Worm (Caenorhabditis elegans): ENCODE results near the gene snf-11.

snf-11 gene

ce11 chrV:11314025-11314880 lies 6.0 kb upstream of the snf-11 start (continued):
- TF ChIP-seq sdc-2 (tag; optimal IDR thresholded peaks at IDR 0.05) = peak; percentile 95
- peak; percentile 97 for TF ChIP-seq C38D4.7 (GFP tag; optimal IDR thresholded peaks at IDR 0.05)
- peak; percentile 96 for TF ChIP-seq ahr-1 (tag; optimal IDR thresholded peaks at IDR 0.05)
- TF ChIP-seq syd-9 (tag; optimal IDR thresholded peaks at IDR 0.05) = peak; percentile 97
- TF ChIP-seq Y22D7AL.16 (tag; optimal IDR thresholded peaks at IDR 0.05) = peak; percentile 99
- peak; percentile 98 for TF ChIP-seq hlh-15 (tag; optimal IDR thresholded peaks at IDR 0.05)
- peak; percentile 97 for TF ChIP-seq hlh-8 (tag; optimal IDR thresholded peaks at IDR 0.05)
- TF ChIP-seq ceh-14 (tag; optimal IDR thresholded peaks at IDR 0.05) = peak; percentile 99
- peak; percentile 99 for TF ChIP-seq unc-3 (GFP tag; conservative IDR thresholded peaks at IDR 0.05)
- TF ChIP-seq unc-3 (tag; optimal IDR thresholded peaks at IDR 0.05) = peak; percentile 95
- TF ChIP-seq hlh-6 (tag; optimal IDR thresholded peaks at IDR 0.05) = peak; percentile 100
- peak; percentile 98 for TF ChIP-seq hlh-30 (tag; optimal IDR thresholded peaks at IDR 0.05; ENCODE audit: insufficient read depth)
- TF ChIP-seq unc-42 (tag; optimal IDR thresholded peaks at IDR 0.05) = peak; percentile 86
- peak; percentile 98 for TF ChIP-seq eyg-1 (tag; optimal IDR thresholded peaks at IDR 0.05)
- peak; percentile 99 for TF ChIP-seq gmeb-2 (tag; optimal IDR thresholded peaks at IDR 0.05)
- TF ChIP-seq ztf-16 (tag; optimal IDR thresholded peaks at IDR 0.05) = peak; percentile 97
- peak; percentile 99 for TF ChIP-seq F13H6.1 (tag; optimal IDR thresholded peaks at IDR 0.05)
- TF ChIP-seq ceh-24 (tag; optimal IDR thresholded peaks at IDR 0.05) = peak; percentile 97
- TF ChIP-seq nhr-11 (tag; optimal IDR thresholded peaks at IDR 0.05) = no peak

- TF ChIP-seq zip-5 (tag; optimal IDR thresholded peaks at IDR 0.05) (no peak), hlh-6 (tag; optimal IDR thresholded peaks at IDR 0.05) (no peak), pha-2 (tag; optimal IDR thresholded peaks at IDR 0.05) (no peak), che-1 (tag; optimal IDR thresholded peaks at IDR 0.05) (no peak), pax-1 (tag; optimal IDR thresholded peaks at IDR 0.05) (no peak), C38D4.7 (GFP tag; optimal IDR thresholded peaks at IDR 0.05) (no peak), ceh-24 (tag; optimal IDR thresholded peaks at IDR 0.05) (no peak), mec-3 (tag; optimal IDR thresholded peaks at IDR 0.05; ENCODE audit: borderline replicate concordance) (no peak), odd-2 (tag; optimal IDR thresholded peaks at IDR 0.05) (no peak), gmeb-2 (tag; optimal IDR thresholded peaks at IDR 0.05) (no peak), syd-9 (tag; optimal IDR thresholded peaks at IDR 0.05) (no peak), lin-11 (tag; optimal IDR thresholded peaks at IDR 0.05) (no peak)
Observed at ce11 chrV:11312904-11313303, 4.7 kb upstream of the snf-11 start.

ce11 chrV:11311013-11311472 lies 2.8 kb upstream of the snf-11 start, which contains the start of gene T03F7.7:
T03F7.7 (plus strand) TSS chrV:11311422.
- TF ChIP-seq nhr-232 (tag; optimal IDR thresholded peaks at IDR 0.05) = no peak
- TF ChIP-seq fax-1 (tag; optimal IDR thresholded peaks at IDR 0.05) = no peak
- no peak for TF ChIP-seq npax-4 (tag; optimal IDR thresholded peaks at IDR 0.05)
- TF ChIP-seq ceh-9 (tag; optimal IDR thresholded peaks at IDR 0.05) = no peak
- TF ChIP-seq elt-2 (tag; optimal IDR thresholded peaks at IDR 0.05) = peak; percentile 95

ce11 chrV:11308915-11309314 lies 669 bp upstream of the snf-11 start:
- TF ChIP-seq nfya-1 (tag; optimal IDR thresholded peaks at IDR 0.05) = peak; percentile 59
- no peak for TF ChIP-seq hlh-8 (tag; optimal IDR thresholded peaks at IDR 0.05)
- peak; percentile 55 for TF ChIP-seq unc-55 (GFP tag; optimal IDR thresholded peaks at IDR 0.05)
- TF ChIP-seq rnt-1 (tag; optimal IDR thresholded peaks at IDR 0.05) = peak; percentile 66
- TF ChIP-seq ceh-31 (tag; optimal IDR thresholded peaks at IDR 0.05) = no peak
- TF ChIP-seq pat-9 (tag; optimal IDR thresholded peaks at IDR 0.05) = peak; percentile 19
- peak; percentile 15 for TF ChIP-seq hlh-6 (tag; optimal IDR thresholded peaks at IDR 0.05)
- TF ChIP-seq ttx-3 (tag; optimal IDR thresholded peaks at IDR 0.05) = no peak
- peak; percentile 6 for TF ChIP-seq ceh-34 (tag; optimal IDR thresholded peaks at IDR 0.05)
- peak; percentile 85 for TF ChIP-seq ceh-18 (tag; optimal IDR thresholded peaks at IDR 0.05)
